Worm (Caenorhabditis elegans): ENCODE data around the gene C31H1.1.

The C31H1.1 gene

DNA sequence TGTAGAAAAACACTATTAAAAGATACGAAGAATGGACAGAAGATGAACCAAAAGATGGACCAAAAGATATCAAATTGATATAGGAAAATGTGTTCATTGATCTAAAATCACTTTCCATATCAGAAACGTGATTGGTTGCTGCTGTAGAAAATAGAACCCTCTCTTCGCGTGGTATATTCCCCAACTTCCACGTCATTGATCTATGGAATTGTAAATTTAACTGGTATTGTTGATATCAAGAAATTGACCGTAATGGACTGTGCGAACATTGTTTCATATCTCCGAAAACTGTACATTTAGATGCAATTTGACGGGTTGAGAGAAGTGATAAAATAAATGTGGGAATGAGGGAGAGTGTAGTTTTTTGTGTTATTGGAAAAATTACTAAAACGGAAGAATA, 32.9 kb upstream of the C31H1.1 start (continued):
- TF ChIP-seq vab-7 (GFP tag; IDR thresholded peaks at IDR 0.05) (no peak), mdt-29 (GFP tag; IDR thresholded peaks at IDR 0.05) (no peak), aly-2 (tag; optimal IDR thresholded peaks at IDR 0.05) (no peak), mdl-1 (tag; optimal IDR thresholded peaks at IDR 0.05) (peak in 1 of 2 experiments; percentile 81), lim-7 (GFP tag; IDR thresholded peaks at IDR 0.05) (no peak), nhr-102 (tag; optimal IDR thresholded peaks at IDR 0.05) (peak; percentile 22), dmd-6 (GFP tag; IDR thresholded peaks at IDR 0.05) (peak; percentile 79), ama-1 (optimal IDR thresholded peaks at IDR 0.05) (no peak), nhr-10 (tag; optimal IDR thresholded peaks at IDR 0.05) (no peak), attf-4 (tag; optimal IDR thresholded peaks at IDR 0.05) (no peak), spr-1 (tag; optimal IDR thresholded peaks at IDR 0.05) (no peak), lir-3 (tag; optimal IDR thresholded peaks at IDR 0.05) (no peak), arid-1 (GFP tag; conservative IDR thresholded peaks at IDR 0.05) (no peak), duxl-1 (tag; optimal IDR thresholded peaks at IDR 0.05; ENCODE audit: poor library complexity) (no peak), zfp-3 (GFP tag; conservative IDR thresholded peaks at IDR 0.05) (no peak), ceh-62 (tag; optimal IDR thresholded peaks at IDR 0.05) (no peak), lin-13 (GFP tag; optimal IDR thresholded peaks at IDR 0.05) (no peak), mes-2 (tag; optimal IDR thresholded peaks at IDR 0.05; ENCODE audit: poor library complexity, severe bottlenecking) (no peak), nhr-76 (tag; optimal IDR thresholded peaks at IDR 0.05) (no peak), Y48G9A.11 (GFP tag; IDR thresholded peaks at IDR 0.05) (no peak), nhr-41 (GFP tag; IDR thresholded peaks at IDR 0.05) (no peak), daf-8 (GFP tag; IDR thresholded peaks at IDR 0.05) (no peak), ZK337.2 (GFP tag; IDR thresholded peaks at IDR 0.05) (no peak), hif-1 (tag; optimal IDR thresholded peaks at IDR 0.05) (no peak), daf-19 (GFP tag; conservative IDR thresholded peaks at IDR 0.05) (no peak), ceh-28 (tag; optimal IDR thresholded peaks at IDR 0.05) (no peak), hlh-30 (tag; optimal IDR thresholded peaks at IDR 0.05; ENCODE audit: insufficient read depth) (peak; percentile 65), spr-3 (GFP tag; optimal IDR thresholded peaks at IDR 0.05) (no peak), saeg-2 (GFP tag; IDR thresholded peaks at IDR 0.05) (no peak), snpc-1.2 (GFP tag; IDR thresholded peaks at IDR 0.05) (no peak), ctbp-1 (GFP tag; IDR thresholded peaks at IDR 0.05) (no peak), tra-1 (GFP tag; IDR thresholded peaks at IDR 0.05) (no peak), zip-2 (tag; optimal IDR thresholded peaks at IDR 0.05) (no peak), pqm-1 (tag; optimal IDR thresholded peaks at IDR 0.05) (no peak), gei-8 (GFP tag; optimal IDR thresholded peaks at IDR 0.05) (peak; percentile 37), snpc-4 (tag; optimal IDR thresholded peaks at IDR 0.05) (no peak), mxl-2 (GFP tag; conservative IDR thresholded peaks at IDR 0.05) (no peak), F37D6.2 (tag; optimal IDR thresholded peaks at IDR 0.05) (no peak), ceh-32 (tag; optimal IDR thresholded peaks at IDR 0.05; ENCODE audit: poor library complexity) (no peak), rbr-2 (tag; optimal IDR thresholded peaks at IDR 0.05) (no peak), hmg-1.1 (GFP tag; IDR thresholded peaks at IDR 0.05) (no peak), ztf-11 (tag; optimal IDR thresholded peaks at IDR 0.05) (no peak), Y105C5A.15 (GFP tag; IDR thresholded peaks at IDR 0.05) (no peak), egl-27 (tag; optimal IDR thresholded peaks at IDR 0.05) (no peak), F49E8.2 (tag; optimal IDR thresholded peaks at IDR 0.05; ENCODE audit: borderline replicate concordance) (no peak), zag-1 (tag; optimal IDR thresholded peaks at IDR 0.05) (no peak), T20F7.1 (GFP tag; optimal IDR thresholded peaks at IDR 0.05) (no peak), unc-130 (GFP tag; optimal IDR thresholded peaks at IDR 0.05) (no peak), ces-1 (GFP tag; optimal IDR thresholded peaks at IDR 0.05) (no peak), nhr-237 (tag; optimal IDR thresholded peaks at IDR 0.05) (no peak), daf-16 (GFP tag; optimal IDR thresholded peaks at IDR 0.05) (no peak), daf-16 (tag; optimal IDR thresholded peaks at IDR 0.05) (peak; percentile 68), zfp-2 (tag; optimal IDR thresholded peaks at IDR 0.05) (no peak)

Data from whole organism, L4 larva.